Worm (Caenorhabditis elegans) whole organism, late embryonic: ENCODE results near the gene tmem-131.
A peak's percentile ranks its signal among the peaks of the same experiment; 100 is the strongest.

ENCODE experiments used
- C08G9.2 ChIP-seq: sonication (generic microtip); optimal IDR thresholded peaks from 2 replicates; lab custom pipeline; 2016; ENCODE audit warnings: mild to moderate bottlenecking, missing genetic modification characterization, moderate library complexity, missing compliant biosample characterization
- C38D4.7 ChIP-seq: fragments of 200-800 bp; sonication (Bioruptor generic); optimal IDR thresholded peaks from 2 replicates; lab custom pipeline; 2018; ENCODE audit warnings: mild to moderate bottlenecking, missing genetic modification characterization, moderate library complexity, missing compliant biosample characterization
- F13H6.1 ChIP-seq: sonication (generic microtip); optimal IDR thresholded peaks from 2 replicates; lab custom pipeline; 2016; ENCODE audit warnings: missing genetic modification characterization, missing compliant biosample characterization
- K09A11.1 ChIP-seq: sonication (generic microtip); optimal IDR thresholded peaks from 2 replicates; lab custom pipeline; 2017; ENCODE audit warnings: antibody characterized with exemption, mild to moderate bottlenecking, missing genetic modification characterization, missing compliant biosample characterization; ENCODE audit not compliant: insufficient read depth
- T23F11.4 ChIP-seq: fragments of 200-800 bp; sonication (Bioruptor generic); optimal IDR thresholded peaks from 2 replicates; lab custom pipeline; 2018; ENCODE audit warnings: mild to moderate bottlenecking, missing genetic modification characterization, missing compliant biosample characterization
- ama-1 ChIP-seq: fragments of 150-350 bp; optimal IDR thresholded peaks from 2 replicates; lab custom pipeline; 2014
- ceh-14 ChIP-seq: sonication (generic microtip); optimal IDR thresholded peaks from 2 replicates; lab custom pipeline; 2016; ENCODE audit warnings: missing genotype, missing genetic modification characterization, missing compliant biosample characterization
- ceh-18 ChIP-seq: sonication (generic microtip); optimal IDR thresholded peaks from 2 replicates; lab custom pipeline; 2016; ENCODE audit warnings: missing genetic modification characterization, missing compliant biosample characterization
- ceh-2 ChIP-seq: sonication (generic microtip); optimal IDR thresholded peaks from 2 replicates; lab custom pipeline; 2016; ENCODE audit warnings: missing genotype, missing genetic modification characterization, missing compliant biosample characterization
- ceh-30 ChIP-seq: fragments of 150-350 bp; optimal IDR thresholded peaks from 2 replicates; lab custom pipeline; 2014; ENCODE audit warnings: missing biosample characterization, missing genetic modification characterization
- ceh-31 ChIP-seq: sonication (generic microtip); optimal IDR thresholded peaks from 2 replicates; lab custom pipeline; 2016; ENCODE audit warnings: missing genetic modification characterization, missing compliant biosample characterization
- ceh-45 ChIP-seq: fragments of 200-800 bp; sonication (Bioruptor generic); IDR thresholded peaks from 2 replicates; pipeline ENCODE4 v1.3.6; 2022; ENCODE audit warnings: missing genetic modification reagents, missing genetic modification characterization, missing compliant biosample characterization
- ceh-9 ChIP-seq: sonication (generic microtip); optimal IDR thresholded peaks from 2 replicates; lab custom pipeline; 2016; ENCODE audit warnings: mild to moderate bottlenecking, missing genetic modification characterization, inconsistent platforms, missing compliant biosample characterization
- che-1 ChIP-seq: sonication (generic microtip); optimal IDR thresholded peaks from 2 replicates; lab custom pipeline; 2016; ENCODE audit warnings: mild to moderate bottlenecking, missing genetic modification characterization, missing compliant biosample characterization
- dve-1 ChIP-seq: sonication (generic microtip); optimal IDR thresholded peaks from 2 replicates; lab custom pipeline; 2017; ENCODE audit warnings: antibody characterized with exemption, mild to moderate bottlenecking, missing genetic modification characterization, missing compliant biosample characterization
- elt-2 ChIP-seq: sonication (generic microtip); optimal IDR thresholded peaks from 2 replicates; lab custom pipeline; 2016; ENCODE audit warnings: missing genetic modification reagents, missing genetic modification characterization, missing compliant biosample characterization
- ets-4 ChIP-seq: sonication (generic microtip); optimal IDR thresholded peaks from 2 replicates; lab custom pipeline; 2016; ENCODE audit warnings: missing genetic modification characterization, missing compliant biosample characterization
- eyg-1 ChIP-seq: sonication (generic microtip); optimal IDR thresholded peaks from 2 replicates; lab custom pipeline; 2016; ENCODE audit warnings: missing genotype, missing genetic modification characterization, missing compliant biosample characterization
- fax-1 ChIP-seq: sonication (generic microtip); optimal IDR thresholded peaks from 2 replicates; lab custom pipeline; 2016; ENCODE audit warnings: missing genotype, missing genetic modification characterization, missing compliant biosample characterization
- fkh-6 ChIP-seq: sonication (generic microtip); optimal IDR thresholded peaks from 2 replicates; lab custom pipeline; 2016; ENCODE audit warnings: missing genetic modification characterization, missing compliant biosample characterization
- hlh-13 ChIP-seq: fragments of 200-800 bp; sonication (Bioruptor generic); optimal IDR thresholded peaks from 2 replicates; lab custom pipeline; 2018; ENCODE audit warnings: mild to moderate bottlenecking, missing genetic modification characterization, missing compliant biosample characterization
- hlh-15 ChIP-seq: sonication (generic microtip); optimal IDR thresholded peaks from 2 replicates; lab custom pipeline; 2016; ENCODE audit warnings: missing genetic modification characterization, missing compliant biosample characterization
- hlh-30 ChIP-seq: sonication (generic microtip); optimal IDR thresholded peaks from 2 replicates; lab custom pipeline; 2017; ENCODE audit warnings: antibody characterized with exemption, missing genetic modification characterization, missing compliant biosample characterization; ENCODE audit not compliant: insufficient read depth
- hlh-6 ChIP-seq: sonication (generic microtip); optimal IDR thresholded peaks from 2 replicates; lab custom pipeline; 2016; ENCODE audit warnings: missing genotype, missing genetic modification characterization, missing compliant biosample characterization
- lim-6 ChIP-seq: sonication (generic microtip); optimal IDR thresholded peaks from 2 replicates; lab custom pipeline; 2016; ENCODE audit warnings: missing genetic modification characterization, missing compliant biosample characterization
- madf-2 ChIP-seq: sonication (generic microtip); optimal IDR thresholded peaks from 2 replicates; lab custom pipeline; 2017; ENCODE audit warnings: missing genetic modification characterization, missing compliant biosample characterization
- mec-3 ChIP-seq: sonication (generic microtip); optimal IDR thresholded peaks from 2 replicates; lab custom pipeline; 2016; ENCODE audit warnings: borderline replicate concordance, missing genetic modification characterization, missing compliant biosample characterization
- nfya-1 ChIP-seq: sonication (generic microtip); optimal IDR thresholded peaks from 2 replicates; lab custom pipeline; 2017; ENCODE audit warnings: missing genetic modification characterization, mild to moderate bottlenecking, missing compliant biosample characterization, antibody characterized with exemption, moderate library complexity
- nhr-11 ChIP-seq: fragments of 150-350 bp; optimal IDR thresholded peaks from 2 replicates; lab custom pipeline; 2014; ENCODE audit warnings: missing biosample characterization, missing genetic modification characterization
- nhr-232 ChIP-seq: sonication (generic microtip); optimal IDR thresholded peaks from 2 replicates; lab custom pipeline; 2016; ENCODE audit warnings: missing genetic modification characterization, missing compliant biosample characterization
- odd-2 ChIP-seq: sonication (generic microtip); optimal IDR thresholded peaks from 2 replicates; lab custom pipeline; 2017; ENCODE audit warnings: antibody characterized with exemption, mild to moderate bottlenecking, missing genetic modification characterization, missing compliant biosample characterization
- pag-3 ChIP-seq: sonication (generic microtip); optimal IDR thresholded peaks from 2 replicates; lab custom pipeline; 2016; ENCODE audit warnings: missing compliant biosample characterization, missing genetic modification characterization, borderline replicate concordance
- pat-9 ChIP-seq: fragments of 200-800 bp; sonication (Bioruptor generic); optimal IDR thresholded peaks from 2 replicates; lab custom pipeline; 2018; ENCODE audit warnings: mild to moderate bottlenecking, missing genetic modification characterization, moderate library complexity, missing compliant biosample characterization
- pha-2 ChIP-seq: sonication (generic microtip); optimal IDR thresholded peaks from 2 replicates; lab custom pipeline; 2017; ENCODE audit warnings: mild to moderate bottlenecking, missing genetic modification characterization, missing compliant biosample characterization
- pha-4 ChIP-seq: fragments of 150-350 bp; optimal IDR thresholded peaks from 2 replicates; lab custom pipeline; 2018; ENCODE audit warnings: missing biosample characterization, missing genetic modification reagents, missing genetic modification characterization
- ref-2 ChIP-seq: sonication (generic microtip); optimal IDR thresholded peaks from 2 replicates; lab custom pipeline; 2016; ENCODE audit warnings: missing genetic modification characterization, missing compliant biosample characterization
- rnt-1 ChIP-seq: sonication (generic microtip); optimal IDR thresholded peaks from 2 replicates; lab custom pipeline; 2016; ENCODE audit warnings: missing genetic modification characterization, missing compliant biosample characterization
- sdc-2 ChIP-seq: sonication (generic microtip); optimal IDR thresholded peaks from 2 replicates; lab custom pipeline; 2016; ENCODE audit warnings: missing genotype, missing genetic modification characterization, missing compliant biosample characterization
- sox-2 ChIP-seq: fragments of 200-800 bp; sonication (Bioruptor generic); IDR thresholded peaks from 2 replicates; pipeline ENCODE4 v1.3.6; 2022; ENCODE audit warnings: missing genetic modification reagents, missing genetic modification characterization, missing compliant biosample characterization
- tbx-2 ChIP-seq: sonication (generic microtip); optimal IDR thresholded peaks from 2 replicates; lab custom pipeline; 2016; ENCODE audit warnings: missing genetic modification characterization, missing compliant biosample characterization
- tbx-7 ChIP-seq: sonication (generic microtip); optimal IDR thresholded peaks from 2 replicates; lab custom pipeline; 2016; ENCODE audit warnings: missing genotype, missing genetic modification characterization, missing compliant biosample characterization
- unc-3 ChIP-seq, 2 experiments: fragments of 200-800 bp in 1 of 2; sonication (Bioruptor generic) in 1 of 2; sonication (generic microtip) in 1 of 2; conservative IDR thresholded peaks in 1 of 2; optimal IDR thresholded peaks in 1 of 2; 2 replicates each; pipeline versions ENCODE4 v1.3.6 to Lab custom; 2016 to 2022; ENCODE audit warnings: missing compliant biosample characterization in 2 of 2, missing genetic modification characterization in 2 of 2, missing genetic modification reagents in 1 of 2
- unc-42 ChIP-seq: sonication (generic microtip); optimal IDR thresholded peaks from 2 replicates; lab custom pipeline; 2016; ENCODE audit warnings: missing genotype, missing genetic modification characterization, missing compliant biosample characterization
- unc-55 ChIP-seq: sonication (generic microtip); optimal IDR thresholded peaks from 2 replicates; lab custom pipeline; 2017; ENCODE audit warnings: missing biosample characterization, missing genetic modification reagents, missing genetic modification characterization
- unc-86 ChIP-seq: sonication (generic microtip); optimal IDR thresholded peaks from 2 replicates; lab custom pipeline; 2016; ENCODE audit warnings: missing genetic modification characterization, missing compliant biosample characterization
- zip-5 ChIP-seq: sonication (generic microtip); optimal IDR thresholded peaks from 2 replicates; lab custom pipeline; 2016; ENCODE audit warnings: missing genetic modification characterization, missing compliant biosample characterization
- ztf-16 ChIP-seq: sonication (generic microtip); optimal IDR thresholded peaks from 2 replicates; lab custom pipeline; 2017; ENCODE audit warnings: missing genetic modification characterization, missing compliant biosample characterization

tmem-131 gene

DNA sequence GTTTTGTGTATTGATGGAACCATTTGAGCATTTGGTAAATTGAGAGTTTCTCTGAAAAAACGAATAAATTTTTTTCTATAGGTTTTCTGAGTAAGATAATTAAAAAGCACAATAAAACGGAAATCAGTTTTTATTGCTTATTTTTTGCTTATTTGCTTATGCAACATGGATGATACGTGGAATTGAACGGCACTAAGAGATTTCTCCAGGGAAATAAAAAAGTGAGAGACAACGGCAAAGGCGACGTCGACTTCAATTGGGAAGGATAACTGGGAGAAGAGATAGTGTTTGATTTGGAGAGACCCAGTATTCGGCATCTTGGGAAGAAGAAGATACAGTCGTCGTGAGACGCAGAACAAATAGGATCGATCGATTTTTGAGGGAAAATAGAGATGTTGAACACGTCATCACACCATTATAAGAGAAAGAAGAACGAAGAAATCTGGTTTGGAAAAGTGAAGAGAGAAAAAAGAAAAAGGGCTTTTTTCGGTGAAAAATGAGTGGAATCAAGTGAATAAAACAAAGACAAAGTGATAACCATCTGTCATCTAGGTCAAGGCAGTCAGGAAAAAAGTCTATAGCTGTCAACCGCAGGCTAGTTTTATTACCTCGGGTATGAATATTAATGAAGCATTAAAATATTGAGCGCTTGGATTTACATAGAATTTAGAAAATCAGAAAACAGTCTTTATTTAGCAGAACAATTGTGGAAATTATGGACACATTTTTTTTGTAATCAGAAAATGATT is at the start of gene tmem-131:
TSS of gene tmem-131 (minus strand) at position 51 of the 749 bp plus-strand sequence.
- peak; percentile 14 for TF ChIP-seq nfya-1 (tag; lab: Kevin White, UChicago)
- TF ChIP-seq odd-2 (tag; lab: Kevin White, UChicago), result no peak

DNA sequence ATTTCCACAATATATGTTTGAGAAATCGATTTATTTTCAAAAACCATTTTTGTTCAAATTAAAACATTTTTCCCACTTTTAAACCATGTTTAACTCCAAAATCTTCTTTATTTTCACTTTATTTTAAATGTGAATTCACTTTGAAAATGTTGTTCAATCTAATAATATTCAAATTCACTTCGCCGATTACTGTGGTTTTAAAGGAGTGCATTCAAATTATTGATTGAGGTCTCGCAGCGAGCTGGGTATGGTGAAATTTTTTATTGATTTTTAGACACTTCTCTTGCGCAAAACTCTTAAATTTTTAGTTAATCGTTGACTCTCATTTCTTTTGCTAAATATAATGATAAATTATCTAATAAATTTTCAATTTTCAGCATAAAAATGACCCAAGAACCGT is 49.8 kb upstream of the tmem-131 start, which contains the start of gene C45G9.5:
TSS of gene C45G9.5 (plus strand) at position 378 of the 400 bp plus-strand sequence.
- no peak for TF ChIP-seq unc-3 (GFP tag; conservative IDR thresholded peaks at IDR 0.05; lab: Robert Waterston, UW)
- TF ChIP-seq unc-3 (tag; optimal IDR thresholded peaks at IDR 0.05; lab: Kevin White, UChicago), result no peak
- TF ChIP-seq pha-2 (tag; lab: Kevin White, UChicago), result no peak
- no peak for TF ChIP-seq madf-2 (tag; lab: Kevin White, UChicago)
- no peak for TF ChIP-seq ceh-31 (tag; lab: Kevin White, UChicago)
- TF ChIP-seq ceh-18 (tag; lab: Kevin White, UChicago), result no peak
- TF ChIP-seq ama-1 (lab: Kevin White, UChicago), result no peak
- no peak for TF ChIP-seq fkh-6 (tag; lab: Kevin White, UChicago)
- no peak for TF ChIP-seq sdc-2 (tag; lab: Kevin White, UChicago)
- TF ChIP-seq pag-3, result no peak
- TF ChIP-seq tbx-2, result no peak

DNA sequence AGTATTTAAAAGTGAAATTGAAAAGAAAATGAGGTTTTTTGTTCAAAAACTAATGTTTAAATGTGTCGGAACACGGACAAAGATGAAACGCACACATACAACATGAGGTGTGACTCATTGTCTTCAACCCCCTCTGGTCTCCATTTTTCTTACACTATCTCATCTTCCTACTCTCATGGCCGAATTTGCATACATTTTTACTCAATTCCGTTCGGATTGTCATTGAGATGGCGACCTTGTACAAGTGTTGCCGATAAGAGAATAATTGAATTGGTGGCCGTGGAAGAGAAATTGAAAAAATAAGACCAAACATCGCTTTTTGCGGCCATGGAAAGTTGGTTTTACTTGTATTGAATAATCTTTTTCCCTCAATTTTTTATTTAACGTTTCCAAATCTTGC is 49.2 kb upstream of the tmem-131 start, which contains the start of gene txbp-3:
TSS of gene txbp-3 (minus strand) at position 285 of the 400 bp plus-strand sequence.
- peak; percentile 58 for TF ChIP-seq ceh-31 (tag; lab: Kevin White, UChicago)
- TF ChIP-seq nfya-1 (tag; lab: Kevin White, UChicago), result peak; percentile 30
- no peak for TF ChIP-seq zip-5 (tag; lab: Kevin White, UChicago)
- TF ChIP-seq ceh-2 (tag; lab: Kevin White, UChicago), result no peak
- no peak for TF ChIP-seq ceh-14 (tag; lab: Kevin White, UChicago)
- no peak for TF ChIP-seq C38D4.7 (GFP tag; lab: Kevin White, UChicago)
- no peak for TF ChIP-seq fkh-6 (tag; lab: Kevin White, UChicago)
- no peak for TF ChIP-seq C08G9.2 (tag; lab: Kevin White, UChicago)
- TF ChIP-seq ref-2 (tag; lab: Kevin White, UChicago), result no peak
- no peak for TF ChIP-seq T23F11.4 (GFP tag; lab: Kevin White, UChicago)
- peak; percentile 85 for TF ChIP-seq unc-42 (tag; lab: Kevin White, UChicago)
- peak; percentile 71 for TF ChIP-seq ets-4 (tag; lab: Kevin White, UChicago)
- no peak for TF ChIP-seq lim-6
- 0 out of 2 replicates have a peak, but pooled peaks have one; percentile 18 for TF ChIP-seq sox-2 (GFP tag; lab: Robert Waterston, UW)
- TF ChIP-seq K09A11.1 (tag; lab: Kevin White, UChicago), result no peak
- TF ChIP-seq hlh-6 (tag; lab: Kevin White, UChicago), result no peak
- TF ChIP-seq ceh-45 (GFP tag; lab: Robert Waterston, UW), result no peak
- TF ChIP-seq tbx-7, result no peak
- TF ChIP-seq F13H6.1 (tag; lab: Kevin White, UChicago), result no peak
- TF ChIP-seq ceh-30 (tag; lab: Kevin White, UChicago), result no peak
- TF ChIP-seq pat-9 (tag; lab: Kevin White, UChicago), result no peak
- no peak for TF ChIP-seq ceh-9 (tag; lab: Kevin White, UChicago)
- TF ChIP-seq fax-1 (tag; lab: Kevin White, UChicago), result no peak
- TF ChIP-seq unc-55 (GFP tag; lab: Kevin White, UChicago), result no peak
- no peak for TF ChIP-seq pha-4 (tag; lab: Kevin White, UChicago)
- TF ChIP-seq hlh-13 (GFP tag; lab: Kevin White, UChicago), result no peak
- no peak for TF ChIP-seq rnt-1
- TF ChIP-seq eyg-1, result no peak
- no peak for TF ChIP-seq mec-3
- peak; percentile 58 for TF ChIP-seq elt-2 (tag; lab: Kevin White, UChicago)
- TF ChIP-seq ztf-16, result no peak
- TF ChIP-seq nhr-11 (tag; lab: Kevin White, UChicago), result no peak
- TF ChIP-seq hlh-30, result peak; percentile 45
- TF ChIP-seq dve-1 (tag; lab: Kevin White, UChicago), result no peak
- TF ChIP-seq madf-2 (tag; lab: Kevin White, UChicago), result no peak
- TF ChIP-seq unc-86 (tag; lab: Kevin White, UChicago), result no peak
- TF ChIP-seq hlh-15, result no peak
- TF ChIP-seq nhr-232 (tag; lab: Kevin White, UChicago), result no peak
- TF ChIP-seq che-1, result no peak
